Fruit fly (Drosophila melanogaster) whole organism, embryonic: ENCODE results near the gene CG2493.

Experiments used
- Adf1 ChIP-seq: fragments of 200-800 bp; sonication (Bioruptor generic); IDR thresholded peaks from 2 replicates; pipeline ENCODE4 v1.3.6; 2022; ENCODE audit warnings: missing biosample characterization, missing genetic modification characterization
- Awh ChIP-seq: fragments of 200-800 bp; sonication (Bioruptor generic); IDR thresholded peaks from 2 replicates; pipeline ENCODE4, ENCODE4 v1.3.6; 2022; ENCODE audit warnings: missing biosample characterization, missing genetic modification characterization
- B-H2 ChIP-seq: fragments of 200-800 bp; sonication (Bioruptor generic); optimal IDR thresholded peaks from 2 replicates; lab custom pipeline; 2018; ENCODE audit warnings: missing biosample characterization, mild to moderate bottlenecking, missing genetic modification characterization
- BEAF-32 ChIP-seq: fragments of 200-800 bp; sonication (Bioruptor generic); optimal IDR thresholded peaks from 3 replicates; lab custom pipeline; 2017; ENCODE audit warnings: missing biosample characterization, missing genetic modification characterization, mild to moderate bottlenecking, moderate library complexity, missing genetic modification reagents
- Bteb2 ChIP-seq: fragments of 200-800 bp; sonication (Bioruptor generic); optimal IDR thresholded peaks from 2 replicates; lab custom pipeline; 2016; ENCODE audit warnings: missing biosample characterization, missing genetic modification characterization
- CG10321 ChIP-seq: fragments of 200-800 bp; sonication (Bioruptor generic); IDR thresholded peaks from 2 replicates; pipeline ENCODE4 v1.3.6; 2022; ENCODE audit warnings: missing biosample characterization, missing genetic modification characterization
- CG12769 ChIP-seq: fragments of 200-800 bp; sonication (Bioruptor generic); optimal IDR thresholded peaks from 2 replicates; lab custom pipeline; 2019; ENCODE audit warnings: missing biosample characterization, mild to moderate bottlenecking, missing genetic modification characterization, moderate library complexity
- CG14667 ChIP-seq: fragments of 200-800 bp; sonication (Bioruptor generic); IDR thresholded peaks from 2 replicates; pipeline ENCODE4 v1.3.6; 2022; ENCODE audit warnings: missing biosample characterization, missing genetic modification characterization
- CG18262 ChIP-seq: fragments of 200-800 bp; optimal IDR thresholded peaks from 3 replicates; lab custom pipeline; 2019; ENCODE audit warnings: missing biosample characterization, mild to moderate bottlenecking, missing genetic modification characterization, moderate library complexity
- CG3281 ChIP-seq: fragments of 200-800 bp; sonication (Bioruptor generic); optimal IDR thresholded peaks from 3 replicates; lab custom pipeline; 2017; ENCODE audit warnings: missing biosample characterization, mild to moderate bottlenecking, missing genetic modification characterization
- CG33213 ChIP-seq: fragments of 200-800 bp; sonication (Bioruptor generic); optimal IDR thresholded peaks from 3 replicates; lab custom pipeline; 2016; ENCODE audit warnings: missing biosample characterization, missing genetic modification characterization
- CG5245 ChIP-seq: fragments of 200-800 bp; sonication (Bioruptor generic); optimal IDR thresholded peaks from 3 replicates; lab custom pipeline; 2016; ENCODE audit warnings: missing biosample characterization, missing genetic modification characterization
- CG7745 ChIP-seq: fragments of 200-800 bp; sonication (Bioruptor generic); optimal IDR thresholded peaks from 2 replicates; lab custom pipeline; 2018; ENCODE audit warnings: missing biosample characterization, mild to moderate bottlenecking, missing genetic modification characterization, moderate library complexity
- CG8089 ChIP-seq: fragments of 200-800 bp; sonication (Bioruptor generic); optimal IDR thresholded peaks from 3 replicates; lab custom pipeline; 2016; ENCODE audit warnings: missing biosample characterization, missing genetic modification characterization
- CG8290 ChIP-seq, 3 experiments: fragments of 200-800 bp; sonication (Bioruptor generic); optimal IDR thresholded peaks; 2 replicates each; lab custom pipeline; 2016 to 2019; ENCODE audit warnings: missing biosample characterization in 3 of 3, missing genetic modification characterization in 3 of 3, mild to moderate bottlenecking in 2 of 3, moderate library complexity in 1 of 3
- CG9797 ChIP-seq: fragments of 200-800 bp; sonication (Bioruptor generic); optimal IDR thresholded peaks from 3 replicates; lab custom pipeline; 2018; ENCODE audit warnings: missing biosample characterization, mild to moderate bottlenecking, missing genetic modification characterization
- CrebB ChIP-seq: fragments of 200-800 bp; sonication (Bioruptor generic); optimal IDR thresholded peaks from 3 replicates; lab custom pipeline; 2018; ENCODE audit warnings: missing biosample characterization, mild to moderate bottlenecking, missing genetic modification characterization
- Dfd ChIP-seq, 2 experiments: fragments of >200 bp; optimal IDR thresholded peaks; 2 replicates each; lab custom pipeline; 2017; ENCODE audit warnings: missing biosample characterization in 2 of 2, missing genetic modification characterization in 2 of 2
- Dp ChIP-seq: fragments of 200-800 bp; sonication (Bioruptor generic); optimal IDR thresholded peaks from 2 replicates; lab custom pipeline; 2018; ENCODE audit warnings: missing biosample characterization, mild to moderate bottlenecking, missing genetic modification characterization, moderate library complexity
- Hmr ChIP-seq: fragments of 200-800 bp; sonication (Bioruptor generic); optimal IDR thresholded peaks from 3 replicates; lab custom pipeline; 2017; ENCODE audit warnings: mild to moderate bottlenecking, missing biosample characterization, missing genetic modification reagents, missing genetic modification characterization
- Max ChIP-seq: fragments of 200-800 bp; sonication (Bioruptor generic); optimal IDR thresholded peaks from 2 replicates; lab custom pipeline; 2016; ENCODE audit warnings: missing biosample characterization, mild to moderate bottlenecking, missing genetic modification characterization
- Opbp ChIP-seq: fragments of 200-800 bp; sonication (Bioruptor generic); IDR thresholded peaks from 3 replicates; pipeline ENCODE4 v1.3.6; 2022; ENCODE audit warnings: missing biosample characterization, missing genetic modification characterization; ENCODE audit not compliant: partially characterized antibody
- Xrp1 ChIP-seq: fragments of 200-800 bp; sonication (Bioruptor generic); IDR thresholded peaks from 2 replicates; pipeline ENCODE4 v1.3.6; 2022; ENCODE audit warnings: missing biosample characterization, missing genetic modification characterization
- ci ChIP-seq: fragments of 200-800 bp; sonication (Bioruptor generic); IDR thresholded peaks from 3 replicates; pipeline ENCODE4 v1.3.6; 2022; ENCODE audit warnings: missing biosample characterization, missing genetic modification characterization
- croc ChIP-seq: fragments of 200-800 bp; sonication (Bioruptor generic); conservative IDR thresholded peaks from 3 replicates; pipeline ENCODE4 v1.3.6; 2022; ENCODE audit warnings: missing biosample characterization, missing genetic modification characterization
- crp ChIP-seq, 2 experiments: fragments of 200-800 bp; sonication (Bioruptor generic); optimal IDR thresholded peaks; 2 replicates in 1 of 2; 3 replicates in 1 of 2; lab custom pipeline; 2017; ENCODE audit warnings: missing biosample characterization in 2 of 2, missing genetic modification characterization in 2 of 2, mild to moderate bottlenecking in 1 of 2, moderate library complexity in 1 of 2
- exex ChIP-seq: fragments of 200-800 bp; sonication (Bioruptor generic); optimal IDR thresholded peaks from 4 replicates; lab custom pipeline; 2018; ENCODE audit warnings: missing biosample characterization, mild to moderate bottlenecking, missing genetic modification characterization, moderate library complexity
- gce ChIP-seq: fragments of 200-800 bp; sonication (Bioruptor generic); IDR thresholded peaks from 3 replicates; pipeline ENCODE4 v1.3.6; 2022; ENCODE audit warnings: missing biosample characterization, missing genetic modification characterization
- gfzf ChIP-seq: fragments of 200-800 bp; sonication (Bioruptor generic); optimal IDR thresholded peaks from 2 replicates; lab custom pipeline; 2016; ENCODE audit warnings: missing biosample characterization, mild to moderate bottlenecking, missing genetic modification characterization, moderate library complexity
- inv ChIP-seq: fragments of 200-800 bp; sonication (Bioruptor generic); IDR thresholded peaks from 2 replicates; pipeline ENCODE4 v1.3.6; 2022; ENCODE audit warnings: missing biosample characterization, missing genetic modification characterization; ENCODE audit not compliant: partially characterized antibody
- ken ChIP-seq: fragments of 200-800 bp; sonication (Bioruptor generic); IDR thresholded peaks from 3 replicates; pipeline ENCODE4 v1.3.6; 2022; ENCODE audit warnings: missing biosample characterization, missing genetic modification characterization
- kni ChIP-seq: fragments of 200-800 bp; sonication (Bioruptor generic); optimal IDR thresholded peaks from 3 replicates; lab custom pipeline; 2017; ENCODE audit warnings: mild to moderate bottlenecking, missing biosample characterization, missing genetic modification reagents, missing genetic modification characterization
- lbe ChIP-seq: fragments of 200-800 bp; sonication (Bioruptor generic); optimal IDR thresholded peaks from 2 replicates; lab custom pipeline; 2016; ENCODE audit warnings: missing biosample characterization, mild to moderate bottlenecking, missing genetic modification characterization
- mirr ChIP-seq: fragments of 200-800 bp; sonication (Bioruptor generic); optimal IDR thresholded peaks from 3 replicates; lab custom pipeline; 2018; ENCODE audit warnings: missing biosample characterization, mild to moderate bottlenecking, missing genetic modification characterization
- nom ChIP-seq: fragments of 200-800 bp; sonication (Bioruptor generic); optimal IDR thresholded peaks from 2 replicates; lab custom pipeline; 2017; ENCODE audit warnings: missing biosample characterization, missing genetic modification characterization, mild to moderate bottlenecking, moderate library complexity, missing genetic modification reagents
- odd ChIP-seq: fragments of 200-800 bp; sonication (Bioruptor generic); optimal IDR thresholded peaks from 2 replicates; lab custom pipeline; 2017; ENCODE audit warnings: missing biosample characterization, mild to moderate bottlenecking, missing genetic modification characterization
- org-1 ChIP-seq: fragments of 200-800 bp; sonication (Bioruptor generic); optimal IDR thresholded peaks from 2 replicates; lab custom pipeline; 2017; ENCODE audit warnings: missing biosample characterization, missing genetic modification characterization
- pan ChIP-seq, 4 experiments: fragments of >200 bp in 3 of 4; fragments of 200-800 bp in 1 of 4; sonication (Bioruptor generic) in 1 of 4; optimal IDR thresholded peaks in 3 of 4; IDR thresholded peaks in 1 of 4; 2 replicates each; pipeline versions ENCODE4 v1.3.6 to Lab custom; 2017 to 2022; ENCODE audit warnings: missing biosample characterization in 2 of 4, missing genetic modification characterization in 2 of 4, mixed read lengths in 1 of 4
- pzg ChIP-seq: fragments of 200-800 bp; sonication (Bioruptor generic); optimal IDR thresholded peaks from 3 replicates; lab custom pipeline; 2018; ENCODE audit warnings: missing biosample characterization, mild to moderate bottlenecking, missing genetic modification characterization, moderate library complexity
- run ChIP-seq: fragments of 200-800 bp; sonication (Bioruptor generic); optimal IDR thresholded peaks from 3 replicates; lab custom pipeline; 2018; ENCODE audit warnings: missing biosample characterization, mild to moderate bottlenecking, missing genetic modification characterization
- sd ChIP-seq: fragments of 200-800 bp; sonication (Bioruptor generic); optimal IDR thresholded peaks from 3 replicates; lab custom pipeline; 2018; ENCODE audit warnings: missing biosample characterization, mild to moderate bottlenecking, missing genetic modification characterization, moderate library complexity
- sisA ChIP-seq: fragments of 200-800 bp; sonication (Bioruptor generic); IDR thresholded peaks from 2 replicates; pipeline ENCODE4 v1.3.6; 2022; ENCODE audit warnings: missing biosample characterization, missing genetic modification characterization
- sna ChIP-seq: fragments of 200-800 bp; sonication (Bioruptor generic); IDR thresholded peaks from 2 replicates; pipeline ENCODE4 v1.3.6; 2022; ENCODE audit warnings: missing biosample characterization, missing genetic modification characterization; ENCODE audit not compliant: partially characterized antibody
- tin ChIP-seq: fragments of 200-800 bp; sonication (Bioruptor generic); optimal IDR thresholded peaks from 3 replicates; lab custom pipeline; 2016; ENCODE audit warnings: missing biosample characterization, missing genetic modification characterization
- trem ChIP-seq: fragments of 200-800 bp; optimal IDR thresholded peaks from 3 replicates; lab custom pipeline; 2019; ENCODE audit warnings: missing biosample characterization, mild to moderate bottlenecking, missing genetic modification characterization, moderate library complexity
- unpg ChIP-seq: fragments of 200-800 bp; sonication (Bioruptor generic); optimal IDR thresholded peaks from 3 replicates; lab custom pipeline; 2018; ENCODE audit warnings: missing biosample characterization, mild to moderate bottlenecking, missing genetic modification characterization, moderate library complexity
- vvl ChIP-seq: fragments of 200-800 bp; sonication (Bioruptor generic); IDR thresholded peaks from 2 replicates; pipeline ENCODE4 v1.3.6; 2022; ENCODE audit warnings: missing biosample characterization, missing genetic modification characterization

Gene CG2493

DNA sequence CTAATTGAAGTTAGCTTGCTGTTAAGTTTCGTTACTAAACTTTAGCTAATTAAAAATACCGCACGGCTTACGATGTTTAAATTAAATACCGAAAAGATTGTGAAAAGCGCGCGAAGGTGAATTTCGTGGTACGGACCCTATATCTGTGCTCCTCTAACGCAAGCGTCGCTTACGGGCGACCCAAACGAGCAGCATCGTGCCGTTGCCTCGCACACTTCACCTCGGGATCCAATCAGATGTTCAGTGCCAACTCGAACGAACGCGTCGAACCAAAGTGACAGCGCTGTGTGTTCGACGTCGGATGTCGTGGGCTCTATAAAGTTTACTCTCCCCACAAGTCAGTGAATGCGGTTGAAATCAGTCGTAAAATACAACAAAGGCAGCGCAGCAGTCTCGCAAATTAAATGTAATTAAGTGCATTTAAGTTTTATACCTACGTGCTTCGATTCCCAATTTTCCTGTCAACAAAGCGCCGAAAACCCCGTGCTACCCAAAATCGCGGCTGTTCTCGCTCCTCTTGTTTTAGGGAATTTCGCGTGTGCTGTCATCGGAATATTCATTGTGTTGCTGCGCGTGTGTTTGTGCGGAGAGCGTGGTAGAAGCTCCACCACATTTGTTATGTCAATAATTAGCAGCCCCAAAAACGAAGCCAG, 34.4 kb downstream of the CG2493 start (continued):
- TF ChIP-seq CG8089 (GFP tag; lab: Kevin White, UChicago) (no peak), CG33213 (no peak), Adf1 (GFP tag; lab: Robert Waterston, UW) (peak; percentile 58; the same call in 1 of the 2 replicates), Hmr (GFP tag; lab: Kevin White, UChicago) (peak; percentile 17), gfzf (GFP tag; lab: Kevin White, UChicago) (peak; percentile 34), Xrp1 (GFP tag; lab: Robert Waterston, UW) (0 out of 2 replicates have a peak, but pooled peaks have one; percentile 12), trem (tag; lab: Kevin White, UChicago) (peak; percentile 0), croc (GFP tag; lab: Robert Waterston, UW) (no peak), CG7745 (peak; percentile 98), Dp (GFP tag; lab: Kevin White, UChicago) (peak; percentile 80), kni (GFP tag; lab: Kevin White, UChicago) (no peak), crp (GFP tag; optimal IDR thresholded peaks at IDR 0.05; lab: Kevin White, UChicago) (peak in 1 of 2 experiments; percentile 75), CG10321 (GFP tag; lab: Robert Waterston, UW) (peak; percentile 97), gce (GFP tag; lab: Robert Waterston, UW) (no peak), CG12769 (tag; lab: Kevin White, UChicago) (peak; percentile 67), exex (peak; percentile 27), odd (GFP tag; lab: Kevin White, UChicago) (peak; percentile 16), pan (optimal IDR thresholded peaks at IDR 0.05; lab: Kevin White, UChicago) (no peak), pan (GFP tag; optimal IDR thresholded peaks at IDR 0.05 in 1 of 2, IDR thresholded peaks at IDR 0.05 in 1 of 2) (no peak), sna (GFP tag; lab: Robert Waterston, UW) (0 out of 2 replicates have a peak, but pooled peaks have one; percentile 19), Dfd (GFP tag; optimal IDR thresholded peaks at IDR 0.05; lab: Kevin White, UChicago) (no peak), sisA (GFP tag; lab: Robert Waterston, UW) (no peak), CG8290 (GFP tag; optimal IDR thresholded peaks at IDR 0.05; lab: Kevin White, UChicago) (no peak), CG8290 (tag; optimal IDR thresholded peaks at IDR 0.05; lab: Kevin White, UChicago) (peak in 1 of 2 experiments; percentile 58), nom (peak; percentile 53), CrebB (tag; lab: Kevin White, UChicago) (peak; percentile 39), lbe (peak; percentile 28), sd (tag; lab: Kevin White, UChicago) (peak; percentile 70), Bteb2 (GFP tag; lab: Kevin White, UChicago) (no peak), Awh (GFP tag; lab: Robert Waterston, UW) (no peak), CG18262 (tag; lab: Kevin White, UChicago) (peak; percentile 2), ci (GFP tag; lab: Robert Waterston, UW) (peak; percentile 64; the same call in 1 of the 3 replicates), CG9797 (GFP tag; lab: Kevin White, UChicago) (peak; percentile 17), org-1 (peak; percentile 12), unpg (GFP tag; lab: Kevin White, UChicago) (no peak), Opbp (peak; percentile 54; the same call in 1 of the 3 replicates), inv (GFP tag; lab: Robert Waterston, UW) (no peak), B-H2 (GFP tag; lab: Kevin White, UChicago) (peak; percentile 6), ken (no peak), tin (GFP tag; lab: Kevin White, UChicago) (no peak), vvl (GFP tag; lab: Robert Waterston, UW) (peak; percentile 57; the same call in 1 of the 2 replicates), mirr (GFP tag; lab: Kevin White, UChicago) (peak; percentile 48), pzg (GFP tag; lab: Kevin White, UChicago) (peak; percentile 45), CG3281 (GFP tag; lab: Kevin White, UChicago) (peak; percentile 61), BEAF-32 (GFP tag; lab: Kevin White, UChicago) (peak; percentile 38), Max (GFP tag; lab: Kevin White, UChicago) (peak; percentile 24), CG14667 (GFP tag; lab: Robert Waterston, UW) (no peak), run (peak; percentile 25), CG5245 (no peak)
